Worm (Caenorhabditis elegans) whole organism, L4/young adult: ENCODE results near the gene K08C7.4.

Experiments used
- W03F9.2 ChIP-seq: fragments of 150-350 bp; optimal IDR thresholded peaks from 2 replicates; lab custom pipeline; 2014; ENCODE audit warnings: missing biosample characterization, missing genetic modification characterization
- dao-5 ChIP-seq: sonication (generic microtip); optimal IDR thresholded peaks from 2 replicates; lab custom pipeline; 2016; ENCODE audit warnings: missing genotype, missing genetic modification characterization, moderate library complexity, missing compliant biosample characterization
- him-1 ChIP-seq: sonication (generic microtip); optimal IDR thresholded peaks from 2 replicates; lab custom pipeline; 2016; ENCODE audit warnings: missing genotype, missing genetic modification reagents, missing genetic modification characterization, missing compliant biosample characterization

- no peak for TF ChIP-seq him-1 (tag; lab: Kevin White, UChicago)
- no peak for TF ChIP-seq dao-5 (tag; lab: Kevin White, UChicago)
- TF ChIP-seq W03F9.2 (tag; lab: Kevin White, UChicago): no peak
These were observed 11.7 kb downstream of the K08C7.4 start for ce11 chrIV:10668561-10668960.
